Worm (Caenorhabditis elegans) whole organism, L1 larva: Measurements from ENCODE around the gene pid-1.

Experiments
- ceh-82 ChIP-seq, 3 experiments: fragments of 150-350 bp in 1 of 3; sonication (generic microtip) in 2 of 3; optimal IDR thresholded peaks; 2 replicates each; lab custom pipeline; 2014 to 2017; ENCODE audit warnings: missing biosample characterization in 3 of 3, missing genetic modification characterization in 3 of 3
- egl-27 ChIP-seq, 2 experiments: fragments of 150-350 bp in 1 of 2; sonication (generic microtip); optimal IDR thresholded peaks; 3 replicates each; lab custom pipeline; 2017 to 2018; ENCODE audit warnings: missing biosample characterization in 2 of 2, missing genetic modification characterization in 2 of 2, missing genetic modification reagents in 2 of 2
- elt-2 ChIP-seq: sonication (generic microtip); optimal IDR thresholded peaks from 2 replicates; lab custom pipeline; 2016; ENCODE audit warnings: missing genetic modification characterization, mild to moderate bottlenecking, inconsistent platforms, missing compliant biosample characterization, missing genetic modification reagents
- fkh-10 ChIP-seq: sonication (generic microtip); optimal IDR thresholded peaks from 2 replicates; lab custom pipeline; 2017; ENCODE audit warnings: missing biosample characterization, missing genetic modification reagents, missing genetic modification characterization
- lin-15B ChIP-seq: fragments of 150-350 bp; sonication (generic microtip); optimal IDR thresholded peaks from 3 replicates; lab custom pipeline; 2014; ENCODE audit warnings: missing biosample characterization, missing genetic modification characterization
- lin-35 ChIP-seq, 2 experiments: fragments of 150-350 bp; optimal IDR thresholded peaks; 2 replicates each; lab custom pipeline; 2014; ENCODE audit warnings: missing biosample characterization in 2 of 2, missing genetic modification characterization in 2 of 2, missing genetic modification reagents in 2 of 2
- lir-3 ChIP-seq: sonication (generic microtip); optimal IDR thresholded peaks from 2 replicates; lab custom pipeline; 2016; ENCODE audit warnings: mild to moderate bottlenecking, missing genetic modification characterization, moderate library complexity, missing compliant biosample characterization; ENCODE audit not compliant: poor library complexity
- mdl-1 ChIP-seq, 2 experiments: fragments of 150-350 bp; optimal IDR thresholded peaks; 2 replicates each; lab custom pipeline; 2014 to 2017; ENCODE audit warnings: missing biosample characterization in 2 of 2, missing genetic modification characterization in 2 of 2, inconsistent platforms in 1 of 2
- nhr-11 ChIP-seq: fragments of 150-350 bp; optimal IDR thresholded peaks from 2 replicates; lab custom pipeline; 2014; ENCODE audit warnings: missing biosample characterization, missing genetic modification characterization
- pqm-1 ChIP-seq: sonication (generic microtip); optimal IDR thresholded peaks from 3 replicates; lab custom pipeline; 2017; ENCODE audit warnings: missing biosample characterization, missing genetic modification characterization
- snpc-4 ChIP-seq: fragments of 150-350 bp; optimal IDR thresholded peaks from 2 replicates; lab custom pipeline; 2014; ENCODE audit warnings: missing biosample characterization, missing genetic modification characterization
- sox-4 ChIP-seq: sonication (generic microtip); optimal IDR thresholded peaks from 2 replicates; lab custom pipeline; 2016; ENCODE audit warnings: missing genetic modification characterization, missing compliant biosample characterization
- sptf-1 ChIP-seq: fragments of 150-350 bp; optimal IDR thresholded peaks from 2 replicates; lab custom pipeline; 2014; ENCODE audit warnings: missing biosample characterization, missing genetic modification characterization
- ztf-11 ChIP-seq, 2 experiments: sonication (generic microtip); optimal IDR thresholded peaks; 2 replicates each; lab custom pipeline; 2016 to 2017; ENCODE audit warnings: missing genetic modification characterization in 2 of 2, missing biosample characterization in 1 of 2, missing compliant biosample characterization in 1 of 2

- no peak for TF ChIP-seq ztf-11 (tag; optimal IDR thresholded peaks at IDR 0.05; lab: Kevin White, UChicago)
- TF ChIP-seq sptf-1 (tag; lab: Kevin White, UChicago): no peak
- no peak for TF ChIP-seq snpc-4 (tag; lab: Kevin White, UChicago)
- TF ChIP-seq nhr-11 (tag; lab: Kevin White, UChicago): no peak
- TF ChIP-seq ceh-82 (tag; optimal IDR thresholded peaks at IDR 0.05; lab: Kevin White, UChicago): no peak
- TF ChIP-seq sox-4: no peak
- no peak for TF ChIP-seq fkh-10 (GFP tag; lab: Kevin White, UChicago)
- no peak for TF ChIP-seq elt-2 (tag; lab: Kevin White, UChicago)
- TF ChIP-seq lin-15B (tag; lab: Kevin White, UChicago): no peak
- no peak for TF ChIP-seq pqm-1 (tag; lab: Kevin White, UChicago)
- no peak for TF ChIP-seq lin-35 (GFP tag; optimal IDR thresholded peaks at IDR 0.05; lab: Kevin White, UChicago)
- no peak for TF ChIP-seq mdl-1 (tag; optimal IDR thresholded peaks at IDR 0.05; lab: Kevin White, UChicago)
- TF ChIP-seq egl-27 (tag; optimal IDR thresholded peaks at IDR 0.05; lab: Kevin White, UChicago): no peak
- no peak for TF ChIP-seq lir-3 (tag; lab: Kevin White, UChicago)
These were observed 19.0 kb upstream of the pid-1 start, which contains the start of gene sre-1 for ce11 chrII:7709301-7709754.
